Fruit fly (Drosophila melanogaster): ENCODE results near the gene CG42813.

CG42813 gene

DNA sequence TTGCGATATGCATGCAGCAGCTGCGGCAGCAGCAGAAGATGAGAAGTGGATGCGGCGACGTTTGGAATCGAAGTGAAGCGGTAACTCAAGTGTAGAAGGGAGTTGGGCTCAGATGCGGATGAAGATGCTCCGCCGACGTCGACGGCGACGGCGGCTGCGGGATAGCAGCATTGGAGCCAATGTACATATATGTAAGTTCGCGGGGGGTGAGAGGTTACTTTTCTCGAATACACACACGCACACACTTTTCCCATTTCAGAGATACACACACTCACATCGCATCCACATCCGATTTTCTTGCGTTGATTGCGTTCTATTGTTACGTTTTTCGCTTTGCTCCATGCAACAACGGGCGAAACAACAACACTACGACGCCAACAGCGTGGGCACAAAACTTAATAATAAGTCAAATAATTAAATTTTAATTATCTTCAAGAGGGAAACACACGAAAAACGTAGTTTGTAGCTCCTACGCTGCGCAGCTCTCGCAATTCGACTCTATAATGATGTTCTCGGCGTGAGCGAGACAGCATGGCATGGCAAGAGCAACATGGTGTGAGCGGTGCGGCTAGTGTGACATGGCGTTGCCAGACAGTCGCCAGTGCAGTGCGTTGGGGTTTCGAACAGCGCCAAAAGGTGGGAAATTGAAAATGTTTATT lies 16.5 kb upstream of the CG42813 start, which contains the start of gene CG18766 (continued):
- TF ChIP-seq pan (optimal IDR thresholded peaks at IDR 0.05): no peak
- TF ChIP-seq pan (GFP tag; optimal IDR thresholded peaks at IDR 0.05 in 1 of 2, IDR thresholded peaks at IDR 0.05 in 1 of 2): no peak
- no peak for TF ChIP-seq tin (GFP tag; optimal IDR thresholded peaks at IDR 0.05)
- TF ChIP-seq CG8944 (GFP tag; optimal IDR thresholded peaks at IDR 0.05): peak; percentile 2
- no peak for TF ChIP-seq CG2712 (tag; optimal IDR thresholded peaks at IDR 0.05)
- TF ChIP-seq CG30431 (GFP tag; optimal IDR thresholded peaks at IDR 0.05): no peak
- TF ChIP-seq Atf-2 (GFP tag; optimal IDR thresholded peaks at IDR 0.05): no peak
- TF ChIP-seq lab (GFP tag; optimal IDR thresholded peaks at IDR 0.05): no peak
- TF ChIP-seq crc (GFP tag; optimal IDR thresholded peaks at IDR 0.05): no peak
- no peak for TF ChIP-seq CG11723 (GFP tag; optimal IDR thresholded peaks at IDR 0.05)
- TF ChIP-seq C15 (GFP tag; IDR thresholded peaks at IDR 0.05): no peak
- TF ChIP-seq scrt (GFP tag; optimal IDR thresholded peaks at IDR 0.05): peak; percentile 99
- TF ChIP-seq CG6683 (GFP tag; optimal IDR thresholded peaks at IDR 0.05): no peak
- no peak for TF ChIP-seq CG5180 (GFP tag; optimal IDR thresholded peaks at IDR 0.05)
- TF ChIP-seq CG8089 (GFP tag; optimal IDR thresholded peaks at IDR 0.05): peak; percentile 7
- TF ChIP-seq exex (tag; optimal IDR thresholded peaks at IDR 0.05): peak; percentile 30
- TF ChIP-seq inv (GFP tag; IDR thresholded peaks at IDR 0.05; ENCODE audit: partially characterized antibody): no peak
- TF ChIP-seq Rfx (GFP tag; IDR thresholded peaks at IDR 0.05): peak; percentile 45; the same call in 1 of the 2 replicates
- no peak for TF ChIP-seq BtbVII (GFP tag; optimal IDR thresholded peaks at IDR 0.05)
- TF ChIP-seq ttk (GFP tag; IDR thresholded peaks at IDR 0.05): no peak
- no peak for TF ChIP-seq ac (GFP tag; optimal IDR thresholded peaks at IDR 0.05)
- peak; percentile 90 for TF ChIP-seq Med (GFP tag)
- TF ChIP-seq CoRest (tag; optimal IDR thresholded peaks at IDR 0.05): peak; percentile 23
- peak; percentile 29 for TF ChIP-seq grau (tag; optimal IDR thresholded peaks at IDR 0.05)
- no peak for TF ChIP-seq ems (GFP tag; optimal IDR thresholded peaks at IDR 0.05)
- no peak; the same call in 1 of the 2 replicates for TF ChIP-seq CG1024 (GFP tag; IDR thresholded peaks at IDR 0.05)
- 0 out of 3 replicates have a peak, but pooled peaks have one; percentile 44 for TF ChIP-seq sr (GFP tag; IDR thresholded peaks at IDR 0.05)
- no peak for TF ChIP-seq org-1 (GFP tag; optimal IDR thresholded peaks at IDR 0.05)
- no peak for TF ChIP-seq CG10431 (GFP tag; optimal IDR thresholded peaks at IDR 0.05)
- no peak for TF ChIP-seq CG11695 (GFP tag; IDR thresholded peaks at IDR 0.05)
- peak; percentile 9 for TF ChIP-seq repo (GFP tag; optimal IDR thresholded peaks at IDR 0.05)
- TF ChIP-seq seq (GFP tag; IDR thresholded peaks at IDR 0.05): no peak
- TF ChIP-seq pnt (GFP tag; optimal IDR thresholded peaks at IDR 0.05): peak; percentile 3
- no peak for TF ChIP-seq cwo (GFP tag; optimal IDR thresholded peaks at IDR 0.05)
- TF ChIP-seq CG16779 (GFP tag; IDR thresholded peaks at IDR 0.05): no peak
- TF ChIP-seq sima (GFP tag; optimal IDR thresholded peaks at IDR 0.05): no peak
- TF ChIP-seq al (GFP tag; IDR thresholded peaks at IDR 0.05): no peak
- no peak for TF ChIP-seq maf-S (GFP tag; optimal IDR thresholded peaks at IDR 0.05)
- TF ChIP-seq crol (GFP tag; IDR thresholded peaks at IDR 0.05): peak; percentile 68
- TF ChIP-seq CG13624 (GFP tag; optimal IDR thresholded peaks at IDR 0.05): peak; percentile 71
- TF ChIP-seq ci (GFP tag; IDR thresholded peaks at IDR 0.05): no peak
- TF ChIP-seq gce (GFP tag; IDR thresholded peaks at IDR 0.05): 0 out of 3 replicates have a peak, but pooled peaks have one; percentile 13
- no peak for TF ChIP-seq CG15073 (GFP tag; optimal IDR thresholded peaks at IDR 0.05)
- TF ChIP-seq slou (GFP tag; optimal IDR thresholded peaks at IDR 0.05): no peak
- TF ChIP-seq gem (tag; optimal IDR thresholded peaks at IDR 0.05): no peak
- no peak for TF ChIP-seq NFAT (GFP tag; IDR thresholded peaks at IDR 0.05)
- TF ChIP-seq Taf1 (GFP tag; IDR thresholded peaks at IDR 0.05): no peak
- no peak for TF ChIP-seq CG7928 (GFP tag; optimal IDR thresholded peaks at IDR 0.05)
- no peak for TF ChIP-seq croc (GFP tag; conservative IDR thresholded peaks at IDR 0.05)
- TF ChIP-seq h (optimal IDR thresholded peaks at IDR 0.05): no peak
- peak; percentile 23 for TF ChIP-seq D (optimal IDR thresholded peaks at IDR 0.05)
- TF ChIP-seq D (GFP tag; optimal IDR thresholded peaks at IDR 0.05): no peak
